Worm (Caenorhabditis elegans): Measurements from ENCODE around the gene mog-5.
A peak's percentile ranks its signal among the peaks of the same experiment; 100 is the strongest.

The mog-5 gene

ce11 chrII:5389831-5390323 is 9.5 kb upstream of the mog-5 start, which contains the start of gene ndx-6:
ndx-6 (minus strand) TSS chrII:5389881.
- TF ChIP-seq med-1 (GFP tag; optimal IDR thresholded peaks at IDR 0.05; ENCODE audit: insufficient read depth) = no peak
- TF ChIP-seq ztf-29 (GFP tag; IDR thresholded peaks at IDR 0.05) = no peak
- TF ChIP-seq ztf-23 (GFP tag; IDR thresholded peaks at IDR 0.05) = peak; percentile 73
- TF ChIP-seq tab-1 (GFP tag; IDR thresholded peaks at IDR 0.05) = 0 out of 2 replicates have a peak, but pooled peaks have one; percentile 39
- TF ChIP-seq klf-2 (GFP tag; conservative IDR thresholded peaks at IDR 0.05) = no peak
- TF ChIP-seq cog-1 (tag; optimal IDR thresholded peaks at IDR 0.05) = peak; percentile 46
- peak; percentile 83 for TF ChIP-seq flt-1 (GFP tag; IDR thresholded peaks at IDR 0.05)
- TF ChIP-seq ref-1 (GFP tag; conservative IDR thresholded peaks at IDR 0.05) = no peak
- TF ChIP-seq T22C8.4 (GFP tag; IDR thresholded peaks at IDR 0.05) = 0 out of 2 replicates have a peak, but pooled peaks have one; percentile 10

ce11 chrII:5391447-5391846 is 7.9 kb upstream of the mog-5 start:
- TF ChIP-seq ref-1 (GFP tag; conservative IDR thresholded peaks at IDR 0.05) = no peak
- no peak for TF ChIP-seq flt-1 (GFP tag; IDR thresholded peaks at IDR 0.05)
- TF ChIP-seq tab-1 (GFP tag; IDR thresholded peaks at IDR 0.05) = no peak
- TF ChIP-seq klf-2 (GFP tag; conservative IDR thresholded peaks at IDR 0.05) = no peak
- TF ChIP-seq ztf-29 (GFP tag; IDR thresholded peaks at IDR 0.05) = no peak

ce11 chrII:5393090-5393489 is 6.2 kb upstream of the mog-5 start, which contains the start of gene brap-2:
brap-2 (minus strand) TSS chrII:5393190.
- TF ChIP-seq ref-1 (GFP tag; conservative IDR thresholded peaks at IDR 0.05) (no peak), ztf-23 (GFP tag; IDR thresholded peaks at IDR 0.05) (no peak)

DNA sequence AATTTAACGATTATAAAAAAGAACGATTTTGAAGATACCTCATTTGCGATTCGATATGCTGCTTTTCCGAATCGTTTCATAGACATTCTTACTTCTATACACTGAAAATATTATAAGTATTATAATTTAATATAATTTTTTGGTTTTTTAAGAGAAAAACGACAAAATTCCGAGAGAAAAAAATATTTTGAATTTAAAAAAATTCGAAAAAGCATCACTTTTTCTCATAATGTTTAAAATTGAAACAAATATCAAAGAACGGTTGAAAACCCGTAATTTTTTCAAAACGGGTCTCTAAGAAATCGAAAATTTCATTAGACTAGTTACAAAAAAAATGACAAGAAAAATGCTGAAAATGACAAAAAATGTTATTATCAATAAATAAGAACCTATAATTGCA is 3.7 kb upstream of the mog-5 start, which contains the start of gene pink-1:
Gene pink-1 (minus strand): TSS at position 101 of the 400 bp plus-strand sequence.
- TF ChIP-seq klf-2 (GFP tag; conservative IDR thresholded peaks at IDR 0.05) = no peak
- no peak for TF ChIP-seq ztf-29 (GFP tag; IDR thresholded peaks at IDR 0.05)
- no peak for TF ChIP-seq cog-1 (tag; optimal IDR thresholded peaks at IDR 0.05)
- no peak for TF ChIP-seq ztf-23 (GFP tag; IDR thresholded peaks at IDR 0.05)
- TF ChIP-seq T22C8.4 (GFP tag; IDR thresholded peaks at IDR 0.05) = no peak
- no peak for TF ChIP-seq flt-1 (GFP tag; IDR thresholded peaks at IDR 0.05)

ce11 chrII:5398779-5399178 is 559 bp upstream of the mog-5 start, which contains the start of gene fbxl-3:
fbxl-3 (minus strand) TSS chrII:5398902.
- TF ChIP-seq cog-1 (tag; optimal IDR thresholded peaks at IDR 0.05) (no peak), klf-2 (GFP tag; conservative IDR thresholded peaks at IDR 0.05) (no peak), med-1 (GFP tag; optimal IDR thresholded peaks at IDR 0.05; ENCODE audit: insufficient read depth) (no peak), ref-1 (GFP tag; conservative IDR thresholded peaks at IDR 0.05) (no peak), ztf-29 (GFP tag; IDR thresholded peaks at IDR 0.05) (no peak), ztf-23 (GFP tag; IDR thresholded peaks at IDR 0.05) (no peak), flt-1 (GFP tag; IDR thresholded peaks at IDR 0.05) (no peak), T22C8.4 (GFP tag; IDR thresholded peaks at IDR 0.05) (no peak), tab-1 (GFP tag; IDR thresholded peaks at IDR 0.05) (no peak)

DNA sequence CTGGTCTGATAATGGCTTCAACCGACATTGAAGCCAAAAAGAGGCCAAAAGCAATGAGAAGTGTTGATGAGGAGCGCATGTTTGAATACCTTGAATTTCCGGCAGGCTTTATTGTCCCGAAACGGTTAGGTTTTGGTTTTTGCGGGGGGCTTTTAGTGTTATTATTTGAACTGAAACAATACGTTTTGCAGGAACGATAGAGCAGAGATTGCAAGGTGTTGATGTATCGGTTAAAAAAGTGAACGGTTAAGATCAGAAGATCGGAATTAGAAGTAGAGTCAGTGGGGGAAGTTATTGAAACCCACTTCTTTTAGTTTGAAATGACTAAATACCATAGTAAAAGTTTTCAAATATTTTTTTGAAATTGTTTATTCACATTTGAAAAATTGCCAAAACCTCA is 8.2 kb downstream of the mog-5 start, which contains the start of gene clec-141:
Gene clec-141 (minus strand): TSS at position 101 of the 400 bp plus-strand sequence.
- TF ChIP-seq T22C8.4 (GFP tag; IDR thresholded peaks at IDR 0.05) (no peak), ztf-29 (GFP tag; IDR thresholded peaks at IDR 0.05) (no peak), med-1 (GFP tag; optimal IDR thresholded peaks at IDR 0.05; ENCODE audit: insufficient read depth) (no peak), tab-1 (GFP tag; IDR thresholded peaks at IDR 0.05) (no peak), cog-1 (tag; optimal IDR thresholded peaks at IDR 0.05) (no peak), flt-1 (GFP tag; IDR thresholded peaks at IDR 0.05) (no peak), ref-1 (GFP tag; conservative IDR thresholded peaks at IDR 0.05) (no peak), klf-2 (GFP tag; conservative IDR thresholded peaks at IDR 0.05) (no peak), ztf-23 (GFP tag; IDR thresholded peaks at IDR 0.05) (no peak)

ce11 chrII:5408924-5409323 is 9.6 kb downstream of the mog-5 start, which contains the start of the genes EEED8.12 and EEED8.4:
EEED8.12 (minus strand) TSS chrII:5409024.
EEED8.4 (plus strand) TSS chrII:5409319.
- TF ChIP-seq med-1 (GFP tag; optimal IDR thresholded peaks at IDR 0.05; ENCODE audit: insufficient read depth) (no peak), flt-1 (GFP tag; IDR thresholded peaks at IDR 0.05) (no peak), ztf-29 (GFP tag; IDR thresholded peaks at IDR 0.05) (no peak), cog-1 (tag; optimal IDR thresholded peaks at IDR 0.05) (no peak), T22C8.4 (GFP tag; IDR thresholded peaks at IDR 0.05) (no peak), tab-1 (GFP tag; IDR thresholded peaks at IDR 0.05) (no peak), ztf-23 (GFP tag; IDR thresholded peaks at IDR 0.05) (no peak), ref-1 (GFP tag; conservative IDR thresholded peaks at IDR 0.05) (no peak), klf-2 (GFP tag; conservative IDR thresholded peaks at IDR 0.05) (no peak)

DNA sequence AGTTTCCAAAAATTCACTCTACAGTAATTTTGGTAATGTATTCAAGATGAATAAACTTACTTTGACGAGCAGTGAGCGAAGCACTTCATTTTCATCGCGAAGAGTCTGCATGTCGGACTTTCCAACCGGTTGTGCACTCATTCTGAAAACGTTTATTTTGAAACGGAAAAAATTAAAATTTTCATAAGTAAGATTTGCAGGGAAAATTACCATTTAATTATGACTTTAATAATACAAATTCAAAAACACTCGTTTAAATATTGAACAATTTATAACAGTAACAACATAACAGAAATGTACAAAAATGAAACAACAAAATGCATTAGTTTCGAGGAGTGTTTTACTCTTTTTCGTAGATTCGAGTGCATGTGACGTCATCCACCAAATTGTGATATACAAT is 13.1 kb downstream of the mog-5 start, which contains the start of the genes EEED8.13 and EEED8.18:
Gene EEED8.13 (minus strand): TSS at position 101 of the 400 bp plus-strand sequence.
Gene EEED8.18 (minus strand): TSS at position 144 of the 400 bp plus-strand sequence.
- TF ChIP-seq med-1 (GFP tag; optimal IDR thresholded peaks at IDR 0.05; ENCODE audit: insufficient read depth) = no peak
- no peak for TF ChIP-seq cog-1 (tag; optimal IDR thresholded peaks at IDR 0.05)

ce11 chrII:5414040-5414439 is 14.7 kb downstream of the mog-5 start, which contains the start of the genes EEED8.14 and EEED8.3:
EEED8.14 (minus strand) TSS chrII:5414052.
EEED8.3 (plus strand) TSS chrII:5414276.
- TF ChIP-seq ztf-29 (GFP tag; IDR thresholded peaks at IDR 0.05) (no peak), flt-1 (GFP tag; IDR thresholded peaks at IDR 0.05) (no peak), T22C8.4 (GFP tag; IDR thresholded peaks at IDR 0.05) (no peak), klf-2 (GFP tag; conservative IDR thresholded peaks at IDR 0.05) (no peak), cog-1 (tag; optimal IDR thresholded peaks at IDR 0.05) (no peak), ztf-23 (GFP tag; IDR thresholded peaks at IDR 0.05) (no peak), med-1 (GFP tag; optimal IDR thresholded peaks at IDR 0.05; ENCODE audit: insufficient read depth) (no peak), tab-1 (GFP tag; IDR thresholded peaks at IDR 0.05) (no peak), ref-1 (GFP tag; conservative IDR thresholded peaks at IDR 0.05) (no peak)

- TF ChIP-seq flt-1 (GFP tag; IDR thresholded peaks at IDR 0.05) = no peak
- peak; percentile 11 for TF ChIP-seq cog-1 (tag; optimal IDR thresholded peaks at IDR 0.05)
Measured at ce11 chrII:5416204-5416764, 16.9 kb downstream of the mog-5 start, which contains the start of gene EEED8.2. EEED8.2 (plus strand) TSS chrII:5416714.
